Worm (Caenorhabditis elegans) whole organism, L4 larva: ENCODE results near the gene K01G12.22.

Experiments used
- ceh-82 ChIP-seq: sonication (generic microtip); optimal IDR thresholded peaks from 2 replicates; lab custom pipeline; 2017; ENCODE audit warnings: missing biosample characterization, missing genetic modification characterization
- lin-13 ChIP-seq: fragments of 150-350 bp; optimal IDR thresholded peaks from 2 replicates; lab custom pipeline; 2014; ENCODE audit warnings: missing biosample characterization, missing genetic modification reagents, missing genetic modification characterization
- skn-1 ChIP-seq: fragments of 150-350 bp; optimal IDR thresholded peaks from 2 replicates; lab custom pipeline; 2014; ENCODE audit warnings: missing biosample characterization, missing genetic modification characterization
- spr-3 ChIP-seq: fragments of 200-800 bp; sonication (Bioruptor generic); optimal IDR thresholded peaks from 2 replicates; lab custom pipeline; 2018; ENCODE audit warnings: mild to moderate bottlenecking, missing genetic modification characterization, missing compliant biosample characterization
- zip-2 ChIP-seq: fragments of 150-350 bp; optimal IDR thresholded peaks from 2 replicates; lab custom pipeline; 2014; ENCODE audit warnings: missing biosample characterization, missing genetic modification characterization

- TF ChIP-seq skn-1 (no peak), lin-13 (GFP tag; lab: Kevin White, UChicago) (no peak), spr-3 (no peak), ceh-82 (tag; lab: Kevin White, UChicago) (no peak), zip-2 (tag; lab: Kevin White, UChicago) (no peak)
These were observed 36.0 kb downstream of the K01G12.22 start, which contains the start of gene F02H6.7 for ce11 chrIV:14228069-14228468.
